Fruit fly (Drosophila melanogaster) whole organism, embryonic: ENCODE data around the gene Orp8.

ENCODE experiments used
- Bgb ChIP-seq: fragments of 200-800 bp; sonication (Bioruptor generic); IDR thresholded peaks from 2 replicates; pipeline ENCODE4 v1.3.6; 2022; ENCODE audit warnings: missing biosample characterization, missing genetic modification characterization; ENCODE audit not compliant: partially characterized antibody
- BtbVII ChIP-seq: fragments of 200-800 bp; sonication (Bioruptor generic); optimal IDR thresholded peaks from 3 replicates; lab custom pipeline; 2017; ENCODE audit warnings: missing biosample characterization, mild to moderate bottlenecking, missing genetic modification characterization
- CG11504 ChIP-seq: fragments of 200-800 bp; sonication (Bioruptor generic); optimal IDR thresholded peaks from 3 replicates; lab custom pipeline; 2019; ENCODE audit warnings: missing biosample characterization, mild to moderate bottlenecking, missing genetic modification characterization, moderate library complexity
- CG1233 ChIP-seq: fragments of 200-800 bp; sonication (Bioruptor generic); optimal IDR thresholded peaks from 4 replicates; lab custom pipeline; 2018; ENCODE audit warnings: missing biosample characterization, mild to moderate bottlenecking, missing genetic modification characterization
- CG12391 ChIP-seq: fragments of 200-800 bp; sonication (Bioruptor generic); optimal IDR thresholded peaks from 3 replicates; lab custom pipeline; 2018; ENCODE audit warnings: missing biosample characterization, mild to moderate bottlenecking, missing genetic modification characterization, moderate library complexity
- CG14860 ChIP-seq: fragments of 200-800 bp; sonication (Bioruptor generic); IDR thresholded peaks from 3 replicates; pipeline ENCODE4 v1.3.6; 2022; ENCODE audit warnings: missing biosample characterization, missing genetic modification characterization; ENCODE audit not compliant: partially characterized antibody
- CG15479 ChIP-seq: fragments of 200-800 bp; sonication (Bioruptor generic); optimal IDR thresholded peaks from 3 replicates; lab custom pipeline; 2019; ENCODE audit warnings: missing biosample characterization, mild to moderate bottlenecking, missing genetic modification characterization, moderate library complexity
- CG15514 ChIP-seq: fragments of 200-800 bp; sonication (Bioruptor generic); optimal IDR thresholded peaks from 3 replicates; lab custom pipeline; 2017; ENCODE audit warnings: missing biosample characterization, missing genetic modification characterization, mild to moderate bottlenecking, moderate library complexity, missing genetic modification reagents
- CG1832 ChIP-seq: fragments of 200-800 bp; sonication (Bioruptor generic); optimal IDR thresholded peaks from 2 replicates; lab custom pipeline; 2017; ENCODE audit warnings: missing biosample characterization, mild to moderate bottlenecking, missing genetic modification characterization, inconsistent platforms
- CG2199 ChIP-seq: fragments of 200-800 bp; sonication (Bioruptor generic); IDR thresholded peaks from 3 replicates; pipeline ENCODE4 v1.3.6; 2022; ENCODE audit warnings: missing biosample characterization, missing genetic modification characterization
- CG32767 ChIP-seq: fragments of 200-800 bp; sonication (Bioruptor generic); IDR thresholded peaks from 2 replicates; pipeline ENCODE4 v1.3.6; 2022; ENCODE audit warnings: missing biosample characterization, missing genetic modification characterization
- CG34224 ChIP-seq: fragments of 200-800 bp; sonication (Bioruptor generic); IDR thresholded peaks from 3 replicates; pipeline ENCODE4 v1.3.6; 2022; ENCODE audit warnings: missing biosample characterization, missing genetic modification characterization; ENCODE audit not compliant: partially characterized antibody
- CG4360 ChIP-seq: fragments of 200-800 bp; sonication (Bioruptor generic); IDR thresholded peaks from 2 replicates; pipeline ENCODE4 v1.3.6; 2022; ENCODE audit warnings: missing biosample characterization, missing genetic modification characterization
- CG7271 ChIP-seq: fragments of 200-800 bp; sonication (Bioruptor generic); optimal IDR thresholded peaks from 2 replicates; lab custom pipeline; 2018; ENCODE audit warnings: missing biosample characterization, mild to moderate bottlenecking, missing genetic modification characterization, moderate library complexity
- CG8765 ChIP-seq: fragments of 200-800 bp; sonication (Bioruptor generic); IDR thresholded peaks from 2 replicates; pipeline ENCODE4 v1.3.6; 2022; ENCODE audit warnings: missing biosample characterization, missing genetic modification characterization
- HLHmδ ChIP-seq: fragments of 200-800 bp; sonication (Bioruptor generic); optimal IDR thresholded peaks from 2 replicates; lab custom pipeline; 2018; ENCODE audit warnings: missing biosample characterization, mild to moderate bottlenecking, missing genetic modification characterization, moderate library complexity
- Hsf ChIP-seq: fragments of 200-800 bp; sonication (Bioruptor generic); optimal IDR thresholded peaks from 3 replicates; lab custom pipeline; 2016; ENCODE audit warnings: missing biosample characterization, missing genetic modification characterization
- MESR4 ChIP-seq: fragments of 200-800 bp; sonication (Bioruptor generic); optimal IDR thresholded peaks from 2 replicates; lab custom pipeline; 2018; ENCODE audit warnings: missing biosample characterization, mild to moderate bottlenecking, missing genetic modification characterization, moderate library complexity
- Mad ChIP-seq: fragments of 200-800 bp; sonication (Bioruptor generic); optimal IDR thresholded peaks from 2 replicates; lab custom pipeline; 2016; ENCODE audit warnings: missing biosample characterization, missing genetic modification characterization
- NfI ChIP-seq: fragments of 200-800 bp; sonication (Bioruptor generic); optimal IDR thresholded peaks from 3 replicates; lab custom pipeline; 2018; ENCODE audit warnings: missing biosample characterization, mild to moderate bottlenecking, missing genetic modification characterization, moderate library complexity
- PHDP ChIP-seq: fragments of 200-800 bp; sonication (Bioruptor generic); optimal IDR thresholded peaks from 3 replicates; lab custom pipeline; 2018; ENCODE audit warnings: missing biosample characterization, mild to moderate bottlenecking, missing genetic modification characterization, moderate library complexity
- Pdp1 ChIP-seq, 2 experiments: fragments of 200-800 bp; sonication (Bioruptor generic); optimal IDR thresholded peaks; 3 replicates each; lab custom pipeline; 2016; ENCODE audit warnings: missing biosample characterization in 2 of 2, missing genetic modification characterization in 2 of 2, mild to moderate bottlenecking in 1 of 2, moderate library complexity in 1 of 2
- Sin3A ChIP-seq: fragments of >200 bp; optimal IDR thresholded peaks from 2 replicates; lab custom pipeline; 2018
- Tbp ChIP-seq: fragments of >200 bp; optimal IDR thresholded peaks from 2 replicates; lab custom pipeline; 2018; ENCODE audit warnings: missing biosample characterization, missing genetic modification characterization
- Trl ChIP-seq, 3 experiments: fragments of >200 bp in 2 of 3; fragments of 200-800 bp in 1 of 3; sonication (Bioruptor generic) in 1 of 3; optimal IDR thresholded peaks; 2 replicates in 1 of 3; 3 replicates in 2 of 3; lab custom pipeline; 2016 to 2017; ENCODE audit warnings: missing biosample characterization in 1 of 3, missing genetic modification characterization in 1 of 3
- ab ChIP-seq: fragments of 200-800 bp; sonication (Bioruptor generic); optimal IDR thresholded peaks from 2 replicates; lab custom pipeline; 2016; ENCODE audit warnings: missing biosample characterization, missing genetic modification characterization
- bigmax ChIP-seq: fragments of 200-800 bp; sonication (Bioruptor generic); optimal IDR thresholded peaks from 2 replicates; lab custom pipeline; 2018; ENCODE audit warnings: missing biosample characterization, mild to moderate bottlenecking, missing genetic modification characterization
- bsh ChIP-seq, 2 experiments: fragments of 200-800 bp; sonication (Bioruptor generic); optimal IDR thresholded peaks; 2 replicates each; lab custom pipeline; 2017 to 2018; ENCODE audit warnings: mild to moderate bottlenecking in 2 of 2, missing biosample characterization in 2 of 2, missing genetic modification characterization in 2 of 2, moderate library complexity in 1 of 2
- btn ChIP-seq: fragments of 200-800 bp; sonication (Bioruptor generic); optimal IDR thresholded peaks from 2 replicates; lab custom pipeline; 2016; ENCODE audit warnings: missing biosample characterization, missing genetic modification characterization
- cad ChIP-seq: fragments of >200 bp; optimal IDR thresholded peaks from 2 replicates; lab custom pipeline; 2017; ENCODE audit warnings: missing biosample characterization, missing genetic modification characterization
- ci ChIP-seq: fragments of 200-800 bp; sonication (Bioruptor generic); IDR thresholded peaks from 3 replicates; pipeline ENCODE4 v1.3.6; 2022; ENCODE audit warnings: missing biosample characterization, missing genetic modification characterization
- crc ChIP-seq: fragments of 200-800 bp; sonication (Bioruptor generic); optimal IDR thresholded peaks from 2 replicates; lab custom pipeline; 2016; ENCODE audit warnings: missing biosample characterization, missing genetic modification characterization
- croc ChIP-seq: fragments of 200-800 bp; sonication (Bioruptor generic); conservative IDR thresholded peaks from 3 replicates; pipeline ENCODE4 v1.3.6; 2022; ENCODE audit warnings: missing biosample characterization, missing genetic modification characterization
- fd3F ChIP-seq: fragments of 200-800 bp; sonication (Bioruptor generic); optimal IDR thresholded peaks from 2 replicates; lab custom pipeline; 2018; ENCODE audit warnings: missing biosample characterization, mild to moderate bottlenecking, missing genetic modification characterization, moderate library complexity
- h ChIP-seq: fragments of >200 bp; optimal IDR thresholded peaks from 2 replicates; lab custom pipeline; 2017
- jing ChIP-seq: fragments of 200-800 bp; sonication (Bioruptor generic); optimal IDR thresholded peaks from 2 replicates; lab custom pipeline; 2018; ENCODE audit warnings: missing biosample characterization, mild to moderate bottlenecking, missing genetic modification characterization
- jumu ChIP-seq: fragments of 200-800 bp; sonication (Bioruptor generic); optimal IDR thresholded peaks from 3 replicates; lab custom pipeline; 2016; ENCODE audit warnings: missing biosample characterization, missing genetic modification characterization
- klu ChIP-seq: fragments of 200-800 bp; sonication (Bioruptor generic); IDR thresholded peaks from 2 replicates; pipeline ENCODE4 v1.3.6; 2022; ENCODE audit warnings: missing biosample characterization, missing genetic modification characterization
- kni ChIP-seq: fragments of 200-800 bp; sonication (Bioruptor generic); optimal IDR thresholded peaks from 3 replicates; lab custom pipeline; 2017; ENCODE audit warnings: mild to moderate bottlenecking, missing biosample characterization, missing genetic modification reagents, missing genetic modification characterization
- lov ChIP-seq, 2 experiments: fragments of 200-800 bp in 1 of 2; fragments of >200 bp in 1 of 2; sonication (Bioruptor generic) in 1 of 2; IDR thresholded peaks in 1 of 2; optimal IDR thresholded peaks in 1 of 2; 2 replicates in 1 of 2; 3 replicates in 1 of 2; pipeline versions ENCODE4 v1.3.6 to Lab custom; 2017 to 2022; ENCODE audit warnings: missing biosample characterization in 1 of 2, missing genetic modification characterization in 1 of 2
- nerfin-1 ChIP-seq: fragments of 200-800 bp; sonication (Bioruptor generic); optimal IDR thresholded peaks from 3 replicates; lab custom pipeline; 2019; ENCODE audit warnings: missing biosample characterization, mild to moderate bottlenecking, missing genetic modification characterization, moderate library complexity
- nom ChIP-seq: fragments of 200-800 bp; sonication (Bioruptor generic); optimal IDR thresholded peaks from 2 replicates; lab custom pipeline; 2017; ENCODE audit warnings: missing biosample characterization, missing genetic modification characterization, mild to moderate bottlenecking, moderate library complexity, missing genetic modification reagents
- rib ChIP-seq: fragments of 200-800 bp; sonication (Bioruptor generic); IDR thresholded peaks from 2 replicates; pipeline ENCODE4 v1.3.6; 2022; ENCODE audit warnings: missing biosample characterization, missing genetic modification characterization
- run ChIP-seq: fragments of 200-800 bp; sonication (Bioruptor generic); optimal IDR thresholded peaks from 3 replicates; lab custom pipeline; 2018; ENCODE audit warnings: missing biosample characterization, mild to moderate bottlenecking, missing genetic modification characterization
- sc ChIP-seq, 3 experiments: fragments of >200 bp in 2 of 3; fragments of 200-800 bp in 1 of 3; sonication (Bioruptor generic) in 1 of 3; optimal IDR thresholded peaks; 2 replicates in 2 of 3; 3 replicates in 1 of 3; lab custom pipeline; 2017; ENCODE audit warnings: mild to moderate bottlenecking in 1 of 3, missing biosample characterization in 1 of 3, missing genetic modification characterization in 1 of 3, missing genetic modification reagents in 1 of 3
- sens-2 ChIP-seq: fragments of 200-800 bp; sonication (Bioruptor generic); IDR thresholded peaks from 2 replicates; pipeline ENCODE4 v1.3.6; 2022; ENCODE audit warnings: missing biosample characterization, missing genetic modification characterization
- sqz ChIP-seq: fragments of 200-800 bp; sonication (Bioruptor generic); optimal IDR thresholded peaks from 3 replicates; lab custom pipeline; 2018; ENCODE audit warnings: missing biosample characterization, mild to moderate bottlenecking, missing genetic modification characterization
- ssp ChIP-seq: fragments of 200-800 bp; sonication (Bioruptor generic); IDR thresholded peaks from 2 replicates; pipeline ENCODE4 v1.3.6; 2022; ENCODE audit warnings: missing biosample characterization, missing genetic modification characterization

The Orp8 gene

DNA sequence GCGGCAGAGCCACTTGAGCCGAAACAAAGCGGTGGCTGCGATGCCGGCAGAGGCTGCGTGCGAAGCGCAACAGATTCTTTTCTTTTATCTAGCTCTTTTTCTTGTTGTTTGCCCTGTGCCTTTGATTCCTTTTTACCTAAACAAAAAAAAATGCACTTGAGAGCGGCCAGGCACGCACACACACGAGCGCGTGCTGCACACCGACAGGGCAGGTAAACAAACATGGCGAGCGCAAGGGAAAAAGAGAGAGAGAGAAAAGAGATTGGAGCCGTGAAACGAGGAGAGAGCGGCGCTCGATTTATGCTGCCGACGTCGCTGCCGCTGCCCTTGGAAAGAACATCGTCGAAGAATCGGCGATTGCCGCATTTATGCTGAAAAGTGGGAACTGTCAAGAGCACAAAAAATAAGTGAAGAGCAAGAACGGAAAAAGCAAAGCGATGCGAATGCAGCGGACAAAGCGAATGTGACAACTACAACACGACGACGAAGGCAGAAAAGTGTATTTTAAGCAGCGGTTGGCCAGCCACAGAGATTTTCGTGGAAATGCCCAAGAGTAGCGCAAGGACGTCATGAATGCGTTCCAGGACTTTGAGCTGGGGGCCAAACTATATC is 16.2 kb upstream of the Orp8 start (continued):
- TF ChIP-seq bsh (GFP tag; optimal IDR thresholded peaks at IDR 0.05; lab: Kevin White, UChicago) (peak in 1 of 2 experiments; percentile 43), Pdp1 (GFP tag; optimal IDR thresholded peaks at IDR 0.05; lab: Kevin White, UChicago) (peak in 1 of 2 experiments; percentile 40), CG7271 (tag; lab: Kevin White, UChicago) (no peak), run (tag; lab: Kevin White, UChicago) (no peak), nom (GFP tag; lab: Kevin White, UChicago) (peak; percentile 66), Trl (optimal IDR thresholded peaks at IDR 0.05; lab: Kevin White, UChicago) (peak; percentile 52 to 88), Trl (GFP tag; optimal IDR thresholded peaks at IDR 0.05; lab: Kevin White, UChicago) (no peak), croc (GFP tag; lab: Robert Waterston, UW) (0 out of 3 replicates have a peak, but pooled peaks have one; percentile 2), CG1832 (GFP tag; lab: Kevin White, UChicago) (peak; percentile 26), jing (no peak), CG4360 (GFP tag; lab: Robert Waterston, UW) (peak; percentile 20; the same call in 1 of the 2 replicates), klu (GFP tag; lab: Robert Waterston, UW) (no peak), CG8765 (GFP tag; lab: Robert Waterston, UW) (0 out of 2 replicates have a peak, but pooled peaks have one; percentile 2), CG12391 (tag; lab: Kevin White, UChicago) (no peak), lov (optimal IDR thresholded peaks at IDR 0.05; lab: Kevin White, UChicago) (no peak), lov (GFP tag; IDR thresholded peaks at IDR 0.05; lab: Robert Waterston, UW) (no peak), CG11504 (tag; lab: Kevin White, UChicago) (no peak), MESR4 (GFP tag; lab: Kevin White, UChicago) (no peak), CG32767 (no peak), Tbp (GFP tag; lab: Kevin White, UChicago) (no peak), PHDP (no peak), crc (no peak), h (lab: Kevin White, UChicago) (no peak), nerfin-1 (tag; lab: Kevin White, UChicago) (no peak), btn (GFP tag; lab: Kevin White, UChicago) (no peak), sens-2 (GFP tag; lab: Robert Waterston, UW) (no peak), sc (optimal IDR thresholded peaks at IDR 0.05; lab: Kevin White, UChicago) (no peak), sc (GFP tag; optimal IDR thresholded peaks at IDR 0.05; lab: Kevin White, UChicago) (no peak), rib (no peak), ssp (no peak), NfI (GFP tag; lab: Kevin White, UChicago) (no peak), CG2199 (peak; percentile 38; the same call in 1 of the 3 replicates), ab (GFP tag; lab: Kevin White, UChicago) (no peak), Sin3A (lab: Kevin White, UChicago) (no peak), bigmax (GFP tag; lab: Kevin White, UChicago) (no peak), CG14860 (GFP tag; lab: Robert Waterston, UW) (0 out of 3 replicates have a peak, but pooled peaks have one; percentile 9), sqz (GFP tag; lab: Kevin White, UChicago) (peak; percentile 94), HLHmδ (GFP tag; lab: Kevin White, UChicago) (peak; percentile 38), BtbVII (GFP tag; lab: Kevin White, UChicago) (no peak), Bgb (GFP tag; lab: Robert Waterston, UW) (no peak), Hsf (GFP tag; lab: Kevin White, UChicago) (no peak), CG1233 (GFP tag; lab: Kevin White, UChicago) (no peak), CG15514 (GFP tag; lab: Kevin White, UChicago) (no peak), Mad (no peak), fd3F (GFP tag; lab: Kevin White, UChicago) (no peak), kni (peak; percentile 86), jumu (GFP tag; lab: Kevin White, UChicago) (no peak), ci (GFP tag; lab: Robert Waterston, UW) (0 out of 3 replicates have a peak, but pooled peaks have one; percentile 0), CG15479 (GFP tag; lab: Kevin White, UChicago) (peak; percentile 94), cad (GFP tag; lab: Kevin White, UChicago) (peak; percentile 72), CG34224 (0 out of 3 replicates have a peak, but pooled peaks have one; percentile 23)
